Fruit fly (Drosophila melanogaster): ENCODE results near the gene CG12523.

The CG12523 gene

DNA sequence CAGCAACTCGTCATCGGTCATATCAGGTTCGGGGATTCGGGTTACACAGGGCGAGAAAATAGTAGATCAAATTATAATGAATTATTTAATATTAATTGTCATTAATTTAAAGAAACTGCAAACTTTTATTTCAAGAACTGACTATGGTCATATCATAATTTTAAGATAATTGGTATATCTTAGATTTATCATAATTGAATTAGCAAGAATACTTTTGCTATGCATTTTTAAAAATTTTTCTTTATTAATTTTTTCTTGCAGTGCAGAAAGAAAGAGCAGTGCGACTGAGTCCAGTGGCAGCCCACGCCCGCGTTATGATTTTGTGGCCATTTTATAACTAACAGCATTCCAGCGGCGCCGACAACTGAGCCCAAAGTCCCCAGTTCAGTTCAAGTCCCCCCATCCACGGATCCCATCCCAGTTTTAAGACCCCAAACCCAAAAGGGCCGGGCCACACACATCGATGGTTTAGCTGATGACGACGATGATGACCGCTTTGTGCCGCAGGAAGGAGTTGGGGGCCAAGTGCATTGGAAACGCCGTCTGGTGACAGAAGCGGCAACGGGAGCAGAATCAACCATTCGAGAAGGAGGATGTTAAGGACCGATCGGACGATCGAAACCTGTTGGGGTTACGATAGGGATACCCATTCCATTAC lies 28.3 kb upstream of the CG12523 start (continued):
- TF ChIP-seq grau (tag; optimal IDR thresholded peaks at IDR 0.05) = peak; percentile 80
- TF ChIP-seq dimm (GFP tag; IDR thresholded peaks at IDR 0.05) = no peak
- TF ChIP-seq bbx (GFP tag; IDR thresholded peaks at IDR 0.05; ENCODE audit: partially characterized antibody) = no peak
- peak in 1 of 2 experiments; percentile 91 for TF ChIP-seq bsh (GFP tag; optimal IDR thresholded peaks at IDR 0.05)
- peak; percentile 28 for TF ChIP-seq CG11723 (GFP tag; optimal IDR thresholded peaks at IDR 0.05)
- peak; percentile 50 for TF ChIP-seq az2 (GFP tag; optimal IDR thresholded peaks at IDR 0.05)
- no peak for TF ChIP-seq CG12769 (tag; optimal IDR thresholded peaks at IDR 0.05)
- peak; percentile 51 for TF ChIP-seq dmrt99B (tag; optimal IDR thresholded peaks at IDR 0.05)
- TF ChIP-seq ind (GFP tag; optimal IDR thresholded peaks at IDR 0.05) = peak; percentile 26
- peak; percentile 49 for TF ChIP-seq CG1529 (GFP tag; optimal IDR thresholded peaks at IDR 0.05)
- TF ChIP-seq Gug (GFP tag; IDR thresholded peaks at IDR 0.05) = no peak
- 0 out of 2 replicates have a peak, but pooled peaks have one; percentile 12 for TF ChIP-seq ttk (GFP tag; IDR thresholded peaks at IDR 0.05)
- TF ChIP-seq CG3281 (GFP tag; optimal IDR thresholded peaks at IDR 0.05) = peak; percentile 43
- peak; percentile 56; the same call in 1 of the 3 replicates for TF ChIP-seq z (GFP tag; IDR thresholded peaks at IDR 0.05)
- no peak for TF ChIP-seq Atf3 (GFP tag; optimal IDR thresholded peaks at IDR 0.05)
- no peak for TF ChIP-seq CG12219 (GFP tag; optimal IDR thresholded peaks at IDR 0.05)
- no peak for TF ChIP-seq CG12744 (GFP tag; optimal IDR thresholded peaks at IDR 0.05)
- TF ChIP-seq CG11093 (GFP tag; IDR thresholded peaks at IDR 0.05) = peak; percentile 52; the same call in 1 of the 3 replicates
- peak; percentile 18 for TF ChIP-seq Camta (GFP tag; optimal IDR thresholded peaks at IDR 0.05)
- TF ChIP-seq org-1 (GFP tag; optimal IDR thresholded peaks at IDR 0.05) = peak; percentile 37
- no peak for TF ChIP-seq Ravus (GFP tag; IDR thresholded peaks at IDR 0.05)
- TF ChIP-seq mld (GFP tag; IDR thresholded peaks at IDR 0.05; ENCODE audit: partially characterized antibody) = no peak
- TF ChIP-seq tio (GFP tag; optimal IDR thresholded peaks at IDR 0.05) = peak; percentile 42
- TF ChIP-seq nerfin-1 (tag; optimal IDR thresholded peaks at IDR 0.05) = peak; percentile 72
- TF ChIP-seq ac (GFP tag; optimal IDR thresholded peaks at IDR 0.05) = peak; percentile 47
- peak; percentile 9 for TF ChIP-seq Bdp1 (GFP tag; optimal IDR thresholded peaks at IDR 0.05)
- TF ChIP-seq CG16815 (GFP tag; optimal IDR thresholded peaks at IDR 0.05) = peak; percentile 59
- no peak for TF ChIP-seq D (optimal IDR thresholded peaks at IDR 0.05)
- TF ChIP-seq D (GFP tag; optimal IDR thresholded peaks at IDR 0.05) = peak; percentile 68
- peak; percentile 63; the same call in 2 of the 3 replicates for TF ChIP-seq croc (GFP tag; conservative IDR thresholded peaks at IDR 0.05)
- TF ChIP-seq Jarid2 (GFP tag; optimal IDR thresholded peaks at IDR 0.05) = peak; percentile 42
- no peak for TF ChIP-seq sc (optimal IDR thresholded peaks at IDR 0.05)
- peak; percentile 70 for TF ChIP-seq sc (GFP tag; optimal IDR thresholded peaks at IDR 0.05)
- TF ChIP-seq CG6683 (GFP tag; optimal IDR thresholded peaks at IDR 0.05) = peak; percentile 42
- peak; percentile 5 for TF ChIP-seq Hmr (GFP tag; optimal IDR thresholded peaks at IDR 0.05)
- peak; percentile 88 for TF ChIP-seq nmo (GFP tag; optimal IDR thresholded peaks at IDR 0.05)
- no peak for TF ChIP-seq B-H2 (GFP tag; optimal IDR thresholded peaks at IDR 0.05)
- no peak for TF ChIP-seq scrt (GFP tag; optimal IDR thresholded peaks at IDR 0.05)
- TF ChIP-seq Ptx1 (GFP tag; IDR thresholded peaks at IDR 0.05) = peak; percentile 51
- no peak for TF ChIP-seq amos (GFP tag; IDR thresholded peaks at IDR 0.05; ENCODE audit: partially characterized antibody)
- no peak for TF ChIP-seq pnt (GFP tag; optimal IDR thresholded peaks at IDR 0.05)
- TF ChIP-seq CG2199 (GFP tag; IDR thresholded peaks at IDR 0.05) = no peak
- no peak for TF ChIP-seq Fer2 (tag; optimal IDR thresholded peaks at IDR 0.05)
- TF ChIP-seq Hand (GFP tag; optimal IDR thresholded peaks at IDR 0.05) = no peak
- TF ChIP-seq CG17361 (GFP tag; IDR thresholded peaks at IDR 0.05) = peak; percentile 85
- no peak for TF ChIP-seq CG16779 (GFP tag; IDR thresholded peaks at IDR 0.05)
- no peak for TF ChIP-seq Dad (GFP tag; optimal IDR thresholded peaks at IDR 0.05)
- TF ChIP-seq E2f2 (GFP tag; IDR thresholded peaks at IDR 0.05) = peak; percentile 18; the same call in 1 of the 2 replicates
- peak; percentile 63 for TF ChIP-seq Six4 (GFP tag; optimal IDR thresholded peaks at IDR 0.05)
- TF ChIP-seq stc (GFP tag; IDR thresholded peaks at IDR 0.05) = 0 out of 2 replicates have a peak, but pooled peaks have one; percentile 31
